Worm (Caenorhabditis elegans) whole organism, mixed stage, embryonic: ENCODE data around the gene C17A2.4.

Experiments
- blmp-1 ChIP-seq: fragments of 150-350 bp; optimal IDR thresholded peaks from 2 replicates; lab custom pipeline; 2014; ENCODE audit warnings: missing biosample characterization, missing genetic modification characterization
- elt-1 ChIP-seq: sonication (generic microtip); optimal IDR thresholded peaks from 2 replicates; lab custom pipeline; 2017; ENCODE audit warnings: missing genetic modification characterization, mild to moderate bottlenecking, missing compliant biosample characterization, antibody characterized with exemption, moderate library complexity, borderline replicate concordance; ENCODE audit not compliant: insufficient read depth
- mab-5 ChIP-seq: fragments of 150-350 bp; optimal IDR thresholded peaks from 2 replicates; lab custom pipeline; 2014; ENCODE audit warnings: missing biosample characterization, missing genetic modification characterization
- mep-1 ChIP-seq: fragments of 150-350 bp; optimal IDR thresholded peaks from 2 replicates; lab custom pipeline; 2017; ENCODE audit warnings: missing biosample characterization, missing genetic modification reagents, missing genetic modification characterization, inconsistent platforms
- nhr-12 ChIP-seq: fragments of 150-350 bp; optimal IDR thresholded peaks from 2 replicates; lab custom pipeline; 2014; ENCODE audit warnings: missing biosample characterization, missing genetic modification characterization
- nhr-237 ChIP-seq: fragments of 150-350 bp; optimal IDR thresholded peaks from 2 replicates; lab custom pipeline; 2014; ENCODE audit warnings: missing biosample characterization, missing genetic modification characterization
- nhr-28 ChIP-seq: fragments of 150-350 bp; optimal IDR thresholded peaks from 2 replicates; lab custom pipeline; 2014; ENCODE audit warnings: missing biosample characterization, missing genetic modification characterization
- pha-4 ChIP-seq: fragments of 150-350 bp; optimal IDR thresholded peaks from 2 replicates; lab custom pipeline; 2018; ENCODE audit warnings: missing biosample characterization, missing genetic modification reagents, missing genetic modification characterization
- unc-39 ChIP-seq: fragments of 150-350 bp; optimal IDR thresholded peaks from 2 replicates; lab custom pipeline; 2014; ENCODE audit warnings: missing biosample characterization, missing genetic modification characterization
- unc-62 ChIP-seq: fragments of 150-350 bp; optimal IDR thresholded peaks from 2 replicates; lab custom pipeline; 2014; ENCODE audit warnings: missing biosample characterization, missing genetic modification reagents, missing genetic modification characterization
- ztf-11 ChIP-seq: fragments of 150-350 bp; optimal IDR thresholded peaks from 2 replicates; lab custom pipeline; 2014; ENCODE audit warnings: missing biosample characterization, missing genetic modification characterization

- no peak for TF ChIP-seq nhr-12 (tag; lab: Kevin White, UChicago)
- TF ChIP-seq ztf-11, result no peak
- no peak for TF ChIP-seq nhr-237
- TF ChIP-seq elt-1, result no peak
- TF ChIP-seq unc-39 (tag; lab: Kevin White, UChicago), result no peak
- TF ChIP-seq unc-62, result no peak
- TF ChIP-seq blmp-1 (tag; lab: Kevin White, UChicago), result no peak
- TF ChIP-seq mep-1, result no peak
- TF ChIP-seq nhr-28 (tag; lab: Kevin White, UChicago), result no peak
- TF ChIP-seq pha-4 (tag; lab: Kevin White, UChicago), result no peak
- TF ChIP-seq mab-5 (tag; lab: Kevin White, UChicago), result no peak
Observed at ce11 chrII:3811816-3812332, 27.8 kb upstream of the C17A2.4 start, which contains the start of gene lido-15.
